Fruit fly (Drosophila melanogaster): ENCODE measurements around the gene CG33253.

CG33253 gene

DNA sequence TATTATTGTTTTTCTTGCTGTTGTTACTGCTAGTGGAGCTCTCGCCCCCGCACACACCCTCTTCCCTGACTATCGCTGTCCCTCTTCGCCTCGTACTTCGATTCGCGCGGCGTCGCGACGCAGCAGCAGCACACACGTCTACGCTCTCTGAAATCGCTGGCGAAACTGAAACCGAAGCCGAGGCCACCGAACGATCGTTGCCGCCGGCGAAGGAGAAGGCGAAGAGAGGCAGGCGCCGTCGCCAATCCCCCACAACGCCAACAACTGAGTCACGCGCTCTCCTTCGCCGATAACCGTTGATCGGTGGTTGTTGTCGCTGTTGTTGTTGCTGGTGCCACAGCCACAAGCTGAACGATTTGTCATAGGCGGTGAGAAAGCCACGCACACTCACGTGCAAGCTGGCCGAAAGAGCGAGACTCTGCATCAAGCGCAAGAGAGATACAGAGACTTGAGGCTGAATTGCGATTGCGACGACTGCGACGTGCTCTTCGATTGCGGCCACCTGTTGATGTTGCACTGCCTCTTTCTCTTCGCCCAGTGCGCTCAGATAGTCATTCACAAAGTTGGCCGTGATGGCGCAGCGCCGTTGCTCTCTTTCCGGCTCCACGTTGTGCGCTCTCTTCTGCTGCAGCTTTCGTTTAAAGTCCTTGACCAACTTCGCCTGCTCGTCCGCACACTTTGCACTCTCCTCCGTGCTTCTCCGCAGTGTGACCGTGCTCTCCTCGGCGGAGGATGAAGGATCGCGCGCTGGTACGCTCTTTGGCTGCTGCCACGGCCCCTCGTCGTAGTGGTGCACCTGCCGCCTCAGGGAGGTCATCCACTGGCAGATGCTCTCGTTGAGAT lies 29.7 kb upstream of the CG33253 start (continued):
- no peak for TF ChIP-seq CG4730 (GFP tag; IDR thresholded peaks at IDR 0.05)
- TF ChIP-seq CG11504 (tag; optimal IDR thresholded peaks at IDR 0.05) = no peak
- TF ChIP-seq CG3163 (GFP tag; optimal IDR thresholded peaks at IDR 0.05) = peak; percentile 98
- no peak for TF ChIP-seq gt (GFP tag; IDR thresholded peaks at IDR 0.05)
- TF ChIP-seq chinmo (GFP tag; IDR thresholded peaks at IDR 0.05; ENCODE audit: partially characterized antibody) = peak; percentile 94
- no peak for TF ChIP-seq lov (optimal IDR thresholded peaks at IDR 0.05)
- TF ChIP-seq lov (GFP tag; IDR thresholded peaks at IDR 0.05) = no peak
- TF ChIP-seq tio (GFP tag; optimal IDR thresholded peaks at IDR 0.05) = no peak
- no peak for TF ChIP-seq CG7556 (GFP tag; optimal IDR thresholded peaks at IDR 0.05)
- TF ChIP-seq CG11560 (tag; IDR thresholded peaks at IDR 0.05) = no peak
- no peak for TF ChIP-seq CG9215 (GFP tag; IDR thresholded peaks at IDR 0.05)
- no peak for TF ChIP-seq pho (GFP tag; optimal IDR thresholded peaks at IDR 0.05)
- TF ChIP-seq sc (optimal IDR thresholded peaks at IDR 0.05) = no peak
- TF ChIP-seq sc (GFP tag; optimal IDR thresholded peaks at IDR 0.05) = no peak
- TF ChIP-seq CG8478 (optimal IDR thresholded peaks at IDR 0.05) = no peak
- no peak for TF ChIP-seq CG17802 (tag; optimal IDR thresholded peaks at IDR 0.05)
- no peak for TF ChIP-seq CG17385 (GFP tag; optimal IDR thresholded peaks at IDR 0.05)
- no peak for TF ChIP-seq CG17568 (GFP tag; optimal IDR thresholded peaks at IDR 0.05)
- peak; percentile 83; the same call in 1 of the 2 replicates for TF ChIP-seq rib (GFP tag; IDR thresholded peaks at IDR 0.05)
- no peak for TF ChIP-seq luna (GFP tag; optimal IDR thresholded peaks at IDR 0.05)
- TF ChIP-seq Aef1 (GFP tag; IDR thresholded peaks at IDR 0.05) = peak; percentile 54; the same call in 1 of the 3 replicates
- no peak for TF ChIP-seq ind (GFP tag; optimal IDR thresholded peaks at IDR 0.05)
- TF ChIP-seq lbe (GFP tag; optimal IDR thresholded peaks at IDR 0.05) = no peak
- no peak for TF ChIP-seq unpg (GFP tag; optimal IDR thresholded peaks at IDR 0.05)
- peak; percentile 90 for TF ChIP-seq CG6175 (GFP tag; IDR thresholded peaks at IDR 0.05)
- no peak for TF ChIP-seq CG7271 (tag; optimal IDR thresholded peaks at IDR 0.05)
- no peak for TF ChIP-seq CG1529 (GFP tag; optimal IDR thresholded peaks at IDR 0.05)
- TF ChIP-seq CG13287 (GFP tag; IDR thresholded peaks at IDR 0.05; ENCODE audit: partially characterized antibody) = peak; percentile 49; the same call in 1 of the 2 replicates
- peak; percentile 14; the same call in 1 of the 2 replicates for TF ChIP-seq Nf-YA (GFP tag; IDR thresholded peaks at IDR 0.05)
- TF ChIP-seq chif (GFP tag; optimal IDR thresholded peaks at IDR 0.05) = no peak
- no peak for TF ChIP-seq vnd (GFP tag; IDR thresholded peaks at IDR 0.05; ENCODE audit: partially characterized antibody)
- TF ChIP-seq CG16815 (GFP tag; optimal IDR thresholded peaks at IDR 0.05) = no peak
- no peak for TF ChIP-seq eve (GFP tag; optimal IDR thresholded peaks at IDR 0.05)
- no peak for TF ChIP-seq CG11723 (GFP tag; optimal IDR thresholded peaks at IDR 0.05)
- no peak for TF ChIP-seq ase (GFP tag; IDR thresholded peaks at IDR 0.05)
- 0 out of 2 replicates have a peak, but pooled peaks have one; percentile 13 for TF ChIP-seq E2f2 (GFP tag; IDR thresholded peaks at IDR 0.05)
- peak; percentile 31; the same call in 1 of the 3 replicates for TF ChIP-seq knrl (GFP tag; IDR thresholded peaks at IDR 0.05; ENCODE audit: partially characterized antibody)
- no peak for TF ChIP-seq CG3065 (GFP tag; optimal IDR thresholded peaks at IDR 0.05)
- TF ChIP-seq ab (GFP tag; optimal IDR thresholded peaks at IDR 0.05) = no peak
- TF ChIP-seq zfh1 (GFP tag; IDR thresholded peaks at IDR 0.05) = 0 out of 3 replicates have a peak, but pooled peaks have one; percentile 15
- TF ChIP-seq CG12155 (GFP tag; optimal IDR thresholded peaks at IDR 0.05) = no peak
- TF ChIP-seq HLHmδ (GFP tag; optimal IDR thresholded peaks at IDR 0.05) = peak; percentile 31
- TF ChIP-seq chm (GFP tag; IDR thresholded peaks at IDR 0.05) = peak; percentile 32; the same call in 1 of the 2 replicates
- TF ChIP-seq fu2 (GFP tag; optimal IDR thresholded peaks at IDR 0.05) = no peak
- no peak for TF ChIP-seq CG31441 (GFP tag; IDR thresholded peaks at IDR 0.05)
- TF ChIP-seq CG2712 (tag; optimal IDR thresholded peaks at IDR 0.05) = no peak
- no peak for TF ChIP-seq Doc2 (GFP tag; IDR thresholded peaks at IDR 0.05)
- TF ChIP-seq sens (GFP tag) = peak; percentile 80
- no peak for TF ChIP-seq gcm2 (GFP tag; optimal IDR thresholded peaks at IDR 0.05)
- peak; percentile 9 for TF ChIP-seq CG9609 (GFP tag; optimal IDR thresholded peaks at IDR 0.05)
- TF ChIP-seq sens-2 (GFP tag; IDR thresholded peaks at IDR 0.05) = no peak

Measured in whole organism, embryonic.